Fruit fly (Drosophila melanogaster): ENCODE measurements around the gene wts.

DNA sequence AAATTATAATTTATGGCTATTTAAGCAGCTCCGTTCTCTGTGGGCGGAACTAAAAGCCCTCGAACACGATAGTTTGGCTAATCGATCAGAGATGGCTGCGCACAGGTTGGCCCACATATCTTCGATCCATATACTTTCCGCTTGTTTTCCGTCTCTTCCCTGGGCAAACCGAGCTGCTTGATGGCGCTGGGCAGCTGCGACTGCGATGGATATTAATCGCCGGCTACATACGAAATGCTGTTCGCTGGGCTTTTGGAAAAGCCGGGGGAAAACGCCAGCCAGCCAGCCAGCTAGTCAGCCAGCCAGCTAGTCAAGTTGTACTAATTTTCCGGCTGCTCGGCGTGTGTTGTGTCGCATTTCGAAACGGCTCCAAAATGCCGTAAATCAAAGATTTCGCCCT is 38.9 kb downstream of the wts start:
- TF ChIP-seq CG14655 (GFP tag; optimal IDR thresholded peaks at IDR 0.05) (no peak), EcR (GFP tag; optimal IDR thresholded peaks at IDR 0.05) (no peak), rn (GFP tag; IDR thresholded peaks at IDR 0.05) (no peak), gl (tag; optimal IDR thresholded peaks at IDR 0.05) (no peak), Ets98B (GFP tag; IDR thresholded peaks at IDR 0.05) (no peak), Pif1B (GFP tag; optimal IDR thresholded peaks at IDR 0.05) (no peak), CG12605 (GFP tag; IDR thresholded peaks at IDR 0.05) (no peak), CG4496 (GFP tag; IDR thresholded peaks at IDR 0.05) (no peak)
